Fruit fly (Drosophila melanogaster): ENCODE results near the gene Oatp30B.

DNA sequence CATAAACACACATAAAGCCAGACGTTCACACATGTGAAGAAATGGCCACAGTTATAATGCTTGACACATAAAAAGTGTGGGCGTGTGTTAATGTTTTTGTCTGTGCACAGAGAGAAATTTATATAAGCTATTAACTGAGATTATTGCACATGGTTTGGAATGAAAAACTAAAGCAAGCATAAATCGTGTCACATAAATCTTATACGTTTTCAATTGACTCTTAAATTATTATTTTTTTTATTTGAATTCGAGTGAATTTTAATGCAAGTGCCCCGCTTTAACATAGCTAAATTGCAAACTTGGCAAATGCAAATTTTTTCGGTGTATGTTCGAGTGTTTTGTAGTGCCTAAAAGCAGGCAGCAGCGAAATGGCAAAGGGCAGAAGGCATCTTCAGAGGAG lies 33.5 kb upstream of the Oatp30B start:
- no peak for TF ChIP-seq psq (optimal IDR thresholded peaks at IDR 0.05)
- TF ChIP-seq CG8478 (optimal IDR thresholded peaks at IDR 0.05) = no peak
- no peak for TF ChIP-seq usp (GFP tag; optimal IDR thresholded peaks at IDR 0.05)
- no peak for TF ChIP-seq Dll (optimal IDR thresholded peaks at IDR 0.05)

Measured in whole organism.